Fruit fly (Drosophila melanogaster): ENCODE measurements around the gene CG42507.

The CG42507 gene

dm6 chr3L:14756724-14757463 is 868 bp downstream of the CG42507 start:
- TF ChIP-seq woc (GFP tag; optimal IDR thresholded peaks at IDR 0.05) (peak; percentile 7), rgr (GFP tag; optimal IDR thresholded peaks at IDR 0.05) (peak; percentile 93), CG9705 (GFP tag; optimal IDR thresholded peaks at IDR 0.05) (peak; percentile 71), Sp1 (GFP tag; optimal IDR thresholded peaks at IDR 0.05) (peak; percentile 85), Dif (GFP tag; optimal IDR thresholded peaks at IDR 0.05; ENCODE audit: partially characterized antibody) (peak; percentile 97), Hr83 (GFP tag; optimal IDR thresholded peaks at IDR 0.05; ENCODE audit: poor library complexity, severe bottlenecking) (peak; percentile 63), usp (GFP tag; optimal IDR thresholded peaks at IDR 0.05) (no peak), pan (optimal IDR thresholded peaks at IDR 0.05) (peak; percentile 17), OdsH (GFP tag; optimal IDR thresholded peaks at IDR 0.05) (peak; percentile 86), sv (GFP tag; optimal IDR thresholded peaks at IDR 0.05) (peak; percentile 85), GATAd (GFP tag; optimal IDR thresholded peaks at IDR 0.05) (no peak), foxo (GFP tag; optimal IDR thresholded peaks at IDR 0.05) (peak in 1 of 2 experiments; percentile 94), lola (GFP tag; optimal IDR thresholded peaks at IDR 0.05) (no peak), ey (GFP tag; optimal IDR thresholded peaks at IDR 0.05) (peak; percentile 89), Mio (GFP tag; optimal IDR thresholded peaks at IDR 0.05) (peak; percentile 56), N (GFP tag; optimal IDR thresholded peaks at IDR 0.05) (no peak), dl (GFP tag; optimal IDR thresholded peaks at IDR 0.05; ENCODE audit: insufficient read depth in 1 of 2, partially characterized antibody in 2 of 2) (peak; percentile 82 to 95), tai (GFP tag; optimal IDR thresholded peaks at IDR 0.05) (peak; percentile 68), psq (GFP tag; optimal IDR thresholded peaks at IDR 0.05) (peak; percentile 78), Myc (optimal IDR thresholded peaks at IDR 0.05) (no peak), CG32264 (GFP tag; optimal IDR thresholded peaks at IDR 0.05) (peak; percentile 69), Jra (GFP tag; optimal IDR thresholded peaks at IDR 0.05) (peak; percentile 1), HLH106 (tag; optimal IDR thresholded peaks at IDR 0.05) (peak; percentile 87), dsf (GFP tag; optimal IDR thresholded peaks at IDR 0.05; ENCODE audit: borderline replicate concordance) (no peak), fru (GFP tag; optimal IDR thresholded peaks at IDR 0.05) (peak; percentile 90), dmrt93B (GFP tag; optimal IDR thresholded peaks at IDR 0.05) (peak; percentile 77), Rel (GFP tag; optimal IDR thresholded peaks at IDR 0.05) (no peak), Rel (tag; optimal IDR thresholded peaks at IDR 0.05) (peak; percentile 36), sage (GFP tag; optimal IDR thresholded peaks at IDR 0.05) (peak; percentile 84), Hnf4 (GFP tag; optimal IDR thresholded peaks at IDR 0.05) (peak; percentile 89), h (GFP tag; optimal IDR thresholded peaks at IDR 0.05) (peak; percentile 93), Dfd (GFP tag; optimal IDR thresholded peaks at IDR 0.05) (no peak), brk (GFP tag; optimal IDR thresholded peaks at IDR 0.05) (no peak), jim (GFP tag; optimal IDR thresholded peaks at IDR 0.05) (peak; percentile 65), Abd-B (GFP tag; optimal IDR thresholded peaks at IDR 0.05) (no peak), Hr78 (GFP tag; optimal IDR thresholded peaks at IDR 0.05) (no peak), br (GFP tag; optimal IDR thresholded peaks at IDR 0.05) (peak; percentile 84), Vsx2 (GFP tag; optimal IDR thresholded peaks at IDR 0.05; ENCODE audit: partially characterized antibody) (peak; percentile 92), CrebA (GFP tag; optimal IDR thresholded peaks at IDR 0.05; ENCODE audit: borderline replicate concordance) (no peak)

dm6 chr3L:14755951-14756723 is 1.6 kb downstream of the CG42507 start:
- TF ChIP-seq OdsH (GFP tag; optimal IDR thresholded peaks at IDR 0.05) (peak; percentile 84), Dfd (GFP tag; optimal IDR thresholded peaks at IDR 0.05) (peak; percentile 44), Hnf4 (GFP tag; optimal IDR thresholded peaks at IDR 0.05) (peak; percentile 68), sv (GFP tag; optimal IDR thresholded peaks at IDR 0.05) (peak; percentile 75), dl (GFP tag; optimal IDR thresholded peaks at IDR 0.05; ENCODE audit: insufficient read depth in 1 of 2, partially characterized antibody in 2 of 2) (peak; percentile 97 to 98), dmrt93B (GFP tag; optimal IDR thresholded peaks at IDR 0.05) (peak; percentile 84), CrebA (GFP tag; optimal IDR thresholded peaks at IDR 0.05; ENCODE audit: borderline replicate concordance) (peak; percentile 88), rgr (GFP tag; optimal IDR thresholded peaks at IDR 0.05) (peak; percentile 81), N (GFP tag; optimal IDR thresholded peaks at IDR 0.05) (no peak), sage (GFP tag; optimal IDR thresholded peaks at IDR 0.05) (no peak), usp (GFP tag; optimal IDR thresholded peaks at IDR 0.05) (no peak), lola (GFP tag; optimal IDR thresholded peaks at IDR 0.05) (peak; percentile 26), fru (GFP tag; optimal IDR thresholded peaks at IDR 0.05) (peak; percentile 84), pan (optimal IDR thresholded peaks at IDR 0.05) (no peak), Abd-B (GFP tag; optimal IDR thresholded peaks at IDR 0.05) (no peak), h (GFP tag; optimal IDR thresholded peaks at IDR 0.05) (peak; percentile 89), Rel (GFP tag; optimal IDR thresholded peaks at IDR 0.05) (peak; percentile 63), Rel (tag; optimal IDR thresholded peaks at IDR 0.05) (peak; percentile 39), woc (GFP tag; optimal IDR thresholded peaks at IDR 0.05) (peak; percentile 80), tai (GFP tag; optimal IDR thresholded peaks at IDR 0.05) (peak; percentile 68), psq (GFP tag; optimal IDR thresholded peaks at IDR 0.05) (peak; percentile 75), Dif (GFP tag; optimal IDR thresholded peaks at IDR 0.05; ENCODE audit: partially characterized antibody) (peak; percentile 99), Sp1 (GFP tag; optimal IDR thresholded peaks at IDR 0.05) (peak; percentile 85), br (GFP tag; optimal IDR thresholded peaks at IDR 0.05) (peak; percentile 74), ey (GFP tag; optimal IDR thresholded peaks at IDR 0.05) (peak; percentile 88), Vsx2 (GFP tag; optimal IDR thresholded peaks at IDR 0.05; ENCODE audit: partially characterized antibody) (peak; percentile 97), jim (GFP tag; optimal IDR thresholded peaks at IDR 0.05) (no peak), Myc (optimal IDR thresholded peaks at IDR 0.05) (no peak), HLH106 (tag; optimal IDR thresholded peaks at IDR 0.05) (peak; percentile 88), CG9705 (GFP tag; optimal IDR thresholded peaks at IDR 0.05) (peak; percentile 76), Hr83 (GFP tag; optimal IDR thresholded peaks at IDR 0.05; ENCODE audit: poor library complexity, severe bottlenecking) (peak; percentile 78), Jra (GFP tag; optimal IDR thresholded peaks at IDR 0.05) (no peak), dsf (GFP tag; optimal IDR thresholded peaks at IDR 0.05; ENCODE audit: borderline replicate concordance) (peak; percentile 50), brk (GFP tag; optimal IDR thresholded peaks at IDR 0.05) (peak; percentile 53), Hr78 (GFP tag; optimal IDR thresholded peaks at IDR 0.05) (no peak), GATAd (GFP tag; optimal IDR thresholded peaks at IDR 0.05) (peak; percentile 12), foxo (GFP tag; optimal IDR thresholded peaks at IDR 0.05) (peak; percentile 29 to 88)
